Fruit fly (Drosophila melanogaster) whole organism, embryonic: ENCODE measurements around the gene Dfd.

Experiments
- Atf-2 ChIP-seq: fragments of 200-800 bp; sonication (Bioruptor generic); optimal IDR thresholded peaks from 2 replicates; lab custom pipeline; 2016; ENCODE audit warnings: missing biosample characterization, missing genetic modification characterization
- B-H1 ChIP-seq: fragments of 200-800 bp; sonication (Bioruptor generic); IDR thresholded peaks from 3 replicates; pipeline ENCODE4 v1.3.6; 2022; ENCODE audit warnings: missing biosample characterization, missing genetic modification characterization
- Bteb2 ChIP-seq: fragments of 200-800 bp; sonication (Bioruptor generic); optimal IDR thresholded peaks from 2 replicates; lab custom pipeline; 2016; ENCODE audit warnings: missing biosample characterization, missing genetic modification characterization
- CG10431 ChIP-seq: fragments of 200-800 bp; sonication (Bioruptor generic); optimal IDR thresholded peaks from 3 replicates; lab custom pipeline; 2018; ENCODE audit warnings: missing biosample characterization, mild to moderate bottlenecking, missing genetic modification characterization
- CG10979 ChIP-seq: fragments of 200-800 bp; sonication (Bioruptor generic); optimal IDR thresholded peaks from 2 replicates; lab custom pipeline; 2018; ENCODE audit warnings: missing biosample characterization, mild to moderate bottlenecking, missing genetic modification characterization, moderate library complexity
- CG12071 ChIP-seq: fragments of 200-800 bp; sonication (Bioruptor generic); optimal IDR thresholded peaks from 3 replicates; lab custom pipeline; 2018; ENCODE audit warnings: missing biosample characterization, mild to moderate bottlenecking, missing genetic modification characterization
- CG15011 ChIP-seq: fragments of 200-800 bp; sonication (Bioruptor generic); optimal IDR thresholded peaks from 3 replicates; lab custom pipeline; 2018; ENCODE audit warnings: missing biosample characterization, mild to moderate bottlenecking, missing genetic modification characterization
- CG1832 ChIP-seq: fragments of 200-800 bp; sonication (Bioruptor generic); optimal IDR thresholded peaks from 2 replicates; lab custom pipeline; 2017; ENCODE audit warnings: missing biosample characterization, mild to moderate bottlenecking, missing genetic modification characterization, inconsistent platforms
- CG32532 ChIP-seq: fragments of 200-800 bp; sonication (Bioruptor generic); IDR thresholded peaks from 2 replicates; pipeline ENCODE4 v1.3.6; 2022; ENCODE audit warnings: missing biosample characterization, missing genetic modification characterization
- CG33213 ChIP-seq: fragments of 200-800 bp; sonication (Bioruptor generic); optimal IDR thresholded peaks from 3 replicates; lab custom pipeline; 2016; ENCODE audit warnings: missing biosample characterization, missing genetic modification characterization
- CG4617 ChIP-seq: fragments of 200-800 bp; sonication (Bioruptor generic); optimal IDR thresholded peaks from 3 replicates; lab custom pipeline; 2016; ENCODE audit warnings: missing biosample characterization, missing genetic modification characterization, borderline replicate concordance
- CG4707 ChIP-seq: fragments of 200-800 bp; sonication (Bioruptor generic); optimal IDR thresholded peaks from 2 replicates; lab custom pipeline; 2018; ENCODE audit warnings: missing biosample characterization, mild to moderate bottlenecking, missing genetic modification characterization, moderate library complexity
- CG4820 ChIP-seq: fragments of 200-800 bp; sonication (Bioruptor generic); optimal IDR thresholded peaks from 3 replicates; lab custom pipeline; 2016; ENCODE audit warnings: missing biosample characterization, missing genetic modification characterization
- CG5180 ChIP-seq: fragments of 200-800 bp; sonication (Bioruptor generic); optimal IDR thresholded peaks from 3 replicates; lab custom pipeline; 2017; ENCODE audit warnings: missing biosample characterization, missing genetic modification characterization, mild to moderate bottlenecking, moderate library complexity, missing genetic modification reagents
- CG5953 ChIP-seq: fragments of 200-800 bp; sonication (Bioruptor generic); IDR thresholded peaks from 2 replicates; pipeline ENCODE4 v1.3.6; 2022; ENCODE audit warnings: missing biosample characterization, missing genetic modification characterization
- CG6254 ChIP-seq: fragments of 200-800 bp; sonication (Bioruptor generic); optimal IDR thresholded peaks from 3 replicates; lab custom pipeline; 2017; ENCODE audit warnings: mild to moderate bottlenecking, missing biosample characterization, missing genetic modification reagents, missing genetic modification characterization
- CG6854 ChIP-seq: fragments of 200-800 bp; sonication (Bioruptor generic); optimal IDR thresholded peaks from 3 replicates; lab custom pipeline; 2017; ENCODE audit warnings: missing biosample characterization, mild to moderate bottlenecking, missing genetic modification characterization
- CG7556 ChIP-seq: fragments of 200-800 bp; sonication (Bioruptor generic); optimal IDR thresholded peaks from 2 replicates; lab custom pipeline; 2017; ENCODE audit warnings: missing biosample characterization, mild to moderate bottlenecking, missing genetic modification characterization
- CG7839 ChIP-seq: fragments of 200-800 bp; sonication (Bioruptor generic); optimal IDR thresholded peaks from 3 replicates; lab custom pipeline; 2018; ENCODE audit warnings: missing biosample characterization, mild to moderate bottlenecking, missing genetic modification characterization, moderate library complexity
- CG8290 ChIP-seq, 3 experiments: fragments of 200-800 bp; sonication (Bioruptor generic); optimal IDR thresholded peaks; 2 replicates each; lab custom pipeline; 2016 to 2019; ENCODE audit warnings: missing biosample characterization in 3 of 3, missing genetic modification characterization in 3 of 3, mild to moderate bottlenecking in 2 of 3, moderate library complexity in 1 of 3
- CG8388 ChIP-seq: fragments of 200-800 bp; sonication (Bioruptor generic); optimal IDR thresholded peaks from 2 replicates; lab custom pipeline; 2019; ENCODE audit warnings: missing biosample characterization, mild to moderate bottlenecking, missing genetic modification characterization, moderate library complexity
- Dip3 ChIP-seq: fragments of 200-800 bp; sonication (Bioruptor generic); optimal IDR thresholded peaks from 3 replicates; lab custom pipeline; 2016; ENCODE audit warnings: missing biosample characterization, missing genetic modification characterization
- E2f2 ChIP-seq: fragments of 200-800 bp; sonication (Bioruptor generic); IDR thresholded peaks from 2 replicates; pipeline ENCODE4 v1.3.6; 2022; ENCODE audit warnings: missing biosample characterization, missing genetic modification characterization
- Ets65A ChIP-seq: fragments of 200-800 bp; sonication (Bioruptor generic); peaks from one replicate; lab custom pipeline; 2016; ENCODE audit warnings: missing biosample characterization, missing genetic modification characterization
- GATAe ChIP-seq: fragments of 200-800 bp; sonication (Bioruptor generic); conservative IDR thresholded peaks from 2 replicates; pipeline ENCODE4 v1.3.6; 2022; ENCODE audit warnings: missing biosample characterization, missing genetic modification characterization
- Myb ChIP-seq: fragments of 200-800 bp; sonication (Bioruptor generic); optimal IDR thresholded peaks from 2 replicates; lab custom pipeline; 2016; ENCODE audit warnings: missing biosample characterization, missing genetic modification characterization
- NC2β ChIP-seq: fragments of 200-800 bp; sonication (Bioruptor generic); optimal IDR thresholded peaks from 2 replicates; lab custom pipeline; 2016; ENCODE audit warnings: missing biosample characterization, missing genetic modification characterization
- Ptx1 ChIP-seq: fragments of 200-800 bp; sonication (Bioruptor generic); IDR thresholded peaks from 2 replicates; pipeline ENCODE4 v1.3.6; 2022; ENCODE audit warnings: missing biosample characterization, missing genetic modification characterization
- Rfx ChIP-seq: fragments of 200-800 bp; sonication (Bioruptor generic); IDR thresholded peaks from 2 replicates; pipeline ENCODE4 v1.3.6; 2022; ENCODE audit warnings: missing biosample characterization, missing genetic modification characterization
- Ssrp ChIP-seq: fragments of 200-800 bp; sonication (Bioruptor generic); optimal IDR thresholded peaks from 2 replicates; lab custom pipeline; 2018; ENCODE audit warnings: missing biosample characterization, mild to moderate bottlenecking, missing genetic modification characterization, moderate library complexity
- Trl ChIP-seq, 3 experiments: fragments of >200 bp in 2 of 3; fragments of 200-800 bp in 1 of 3; sonication (Bioruptor generic) in 1 of 3; optimal IDR thresholded peaks; 2 replicates in 1 of 3; 3 replicates in 2 of 3; lab custom pipeline; 2016 to 2017; ENCODE audit warnings: missing biosample characterization in 1 of 3, missing genetic modification characterization in 1 of 3
- Xbp1 ChIP-seq: fragments of 200-800 bp; sonication (Bioruptor generic); optimal IDR thresholded peaks from 3 replicates; lab custom pipeline; 2016; ENCODE audit warnings: missing biosample characterization, mild to moderate bottlenecking, missing genetic modification characterization
- cad ChIP-seq: fragments of >200 bp; optimal IDR thresholded peaks from 2 replicates; lab custom pipeline; 2017; ENCODE audit warnings: missing biosample characterization, missing genetic modification characterization
- dmrt99B ChIP-seq: fragments of 200-800 bp; sonication (Bioruptor generic); optimal IDR thresholded peaks from 2 replicates; lab custom pipeline; 2018; ENCODE audit warnings: missing biosample characterization, mild to moderate bottlenecking, missing genetic modification characterization, moderate library complexity
- dysf ChIP-seq: fragments of 200-800 bp; sonication (Bioruptor generic); IDR thresholded peaks from 3 replicates; pipeline ENCODE4 v1.3.6; 2022; ENCODE audit warnings: missing biosample characterization, missing genetic modification characterization
- eve ChIP-seq, 2 experiments: fragments of >200 bp; optimal IDR thresholded peaks; 2 replicates each; lab custom pipeline; 2017; ENCODE audit warnings: missing biosample characterization in 2 of 2, missing genetic modification characterization in 2 of 2
- ftz-f1 ChIP-seq: fragments of 200-800 bp; sonication (Bioruptor generic); optimal IDR thresholded peaks from 2 replicates; lab custom pipeline; 2016; ENCODE audit warnings: missing biosample characterization, missing genetic modification characterization
- gce ChIP-seq: fragments of 200-800 bp; sonication (Bioruptor generic); IDR thresholded peaks from 3 replicates; pipeline ENCODE4 v1.3.6; 2022; ENCODE audit warnings: missing biosample characterization, missing genetic modification characterization
- gcm ChIP-seq: fragments of 200-800 bp; sonication (Bioruptor generic); optimal IDR thresholded peaks from 2 replicates; lab custom pipeline; 2019; ENCODE audit warnings: missing biosample characterization, mild to moderate bottlenecking, missing genetic modification characterization, moderate library complexity
- gem ChIP-seq: fragments of 200-800 bp; sonication (Bioruptor generic); optimal IDR thresholded peaks from 2 replicates; lab custom pipeline; 2019; ENCODE audit warnings: missing biosample characterization, mild to moderate bottlenecking, missing genetic modification characterization, moderate library complexity
- hth ChIP-seq: fragments of >200 bp; optimal IDR thresholded peaks from 2 replicates; lab custom pipeline; 2017; ENCODE audit warnings: inconsistent platforms
- lola ChIP-seq, 3 experiments: fragments of >200 bp in 2 of 3; fragments of 200-800 bp in 1 of 3; sonication (Bioruptor generic) in 1 of 3; optimal IDR thresholded peaks; 2 replicates each; lab custom pipeline; 2017 to 2019; ENCODE audit warnings: missing biosample characterization in 3 of 3, missing genetic modification characterization in 3 of 3, mild to moderate bottlenecking in 1 of 3, moderate library complexity in 1 of 3
- pnt ChIP-seq: fragments of 200-800 bp; sonication (Bioruptor generic); optimal IDR thresholded peaks from 3 replicates; lab custom pipeline; 2016; ENCODE audit warnings: missing biosample characterization, missing genetic modification characterization
- sc ChIP-seq, 3 experiments: fragments of >200 bp in 2 of 3; fragments of 200-800 bp in 1 of 3; sonication (Bioruptor generic) in 1 of 3; optimal IDR thresholded peaks; 2 replicates in 2 of 3; 3 replicates in 1 of 3; lab custom pipeline; 2017; ENCODE audit warnings: mild to moderate bottlenecking in 1 of 3, missing biosample characterization in 1 of 3, missing genetic modification characterization in 1 of 3, missing genetic modification reagents in 1 of 3
- so ChIP-seq: fragments of 200-800 bp; sonication (Bioruptor generic); IDR thresholded peaks from 3 replicates; pipeline ENCODE4 v1.3.6; 2022; ENCODE audit warnings: missing biosample characterization, missing genetic modification characterization
- sob ChIP-seq: fragments of 200-800 bp; sonication (Bioruptor generic); IDR thresholded peaks from 2 replicates; pipeline ENCODE4 v1.3.6; 2022; ENCODE audit warnings: missing biosample characterization, missing genetic modification characterization
- trem ChIP-seq: fragments of 200-800 bp; optimal IDR thresholded peaks from 3 replicates; lab custom pipeline; 2019; ENCODE audit warnings: missing biosample characterization, mild to moderate bottlenecking, missing genetic modification characterization, moderate library complexity

The Dfd gene

DNA sequence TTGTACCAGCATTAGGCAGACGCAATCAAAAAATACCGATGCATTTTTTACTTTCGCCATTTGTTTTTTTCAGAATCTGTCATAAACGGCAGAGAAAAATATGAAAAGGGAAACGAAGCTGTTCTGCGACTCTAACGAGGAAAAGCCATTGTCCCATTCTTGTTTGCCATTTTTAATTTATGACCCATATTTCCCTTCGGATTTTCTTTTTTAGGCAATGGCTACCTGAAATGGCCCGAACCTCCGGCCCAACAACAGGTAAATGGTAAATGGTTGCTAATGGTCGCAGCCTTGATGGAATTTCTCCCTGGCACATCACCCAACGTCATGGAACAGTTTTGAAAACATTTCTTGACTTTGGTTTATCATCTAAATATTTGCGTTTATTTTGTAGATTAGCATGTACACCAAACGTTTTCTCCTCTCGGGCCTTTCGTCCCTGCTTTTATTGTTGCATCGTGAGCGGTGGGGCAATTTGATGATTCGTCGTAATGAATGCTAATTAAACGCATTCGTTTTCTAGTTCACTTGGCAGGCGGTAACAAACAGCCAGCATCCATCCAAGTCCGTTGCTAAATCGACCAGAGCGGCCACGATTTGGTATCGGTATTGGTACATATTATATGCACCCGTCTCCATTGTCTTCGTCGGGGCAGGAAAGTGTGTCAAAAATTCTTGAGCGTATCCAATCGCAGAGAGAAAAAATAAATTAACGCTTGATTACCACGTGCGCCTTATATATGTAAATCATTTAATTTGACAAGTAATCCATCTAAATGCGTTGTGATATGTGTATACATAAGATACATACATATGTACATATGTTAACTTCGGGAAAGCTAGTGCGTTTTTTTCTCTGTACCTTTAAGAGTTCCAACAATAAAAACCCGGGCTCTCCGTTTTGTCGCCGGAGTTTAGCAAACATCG, 26.6 kb downstream of the Dfd start:
- TF ChIP-seq trem (tag; lab: Kevin White, UChicago) (peak; percentile 39), lola (GFP tag; optimal IDR thresholded peaks at IDR 0.05; lab: Kevin White, UChicago) (peak in 1 of 3 experiments; percentile 26), CG8290 (GFP tag; optimal IDR thresholded peaks at IDR 0.05; lab: Kevin White, UChicago) (peak; percentile 18), CG8290 (tag; optimal IDR thresholded peaks at IDR 0.05; lab: Kevin White, UChicago) (peak in 1 of 2 experiments; percentile 26), ftz-f1 (GFP tag; lab: Kevin White, UChicago) (no peak), B-H1 (GFP tag; lab: Robert Waterston, UW) (peak; percentile 31; the same call in 1 of the 3 replicates), sob (GFP tag; lab: Robert Waterston, UW) (no peak), hth (lab: Kevin White, UChicago) (no peak), CG10431 (GFP tag; lab: Kevin White, UChicago) (no peak), cad (GFP tag; lab: Kevin White, UChicago) (peak; percentile 93), Xbp1 (GFP tag; lab: Kevin White, UChicago) (peak; percentile 67), NC2β (GFP tag; lab: Kevin White, UChicago) (peak; percentile 30), gem (tag; lab: Kevin White, UChicago) (peak; percentile 73), CG4617 (GFP tag; lab: Kevin White, UChicago) (no peak), Atf-2 (GFP tag; lab: Kevin White, UChicago) (peak; percentile 36), CG1832 (GFP tag; lab: Kevin White, UChicago) (no peak), Trl (optimal IDR thresholded peaks at IDR 0.05; lab: Kevin White, UChicago) (peak in 1 of 2 experiments; percentile 7), Trl (GFP tag; optimal IDR thresholded peaks at IDR 0.05; lab: Kevin White, UChicago) (no peak), gce (0 out of 3 replicates have a peak, but pooled peaks have one; percentile 51), E2f2 (GFP tag; lab: Robert Waterston, UW) (peak; percentile 48), pnt (GFP tag; lab: Kevin White, UChicago) (peak; percentile 49), Ptx1 (peak; percentile 61), CG12071 (GFP tag; lab: Kevin White, UChicago) (no peak), CG7839 (peak; percentile 53), dysf (GFP tag; lab: Robert Waterston, UW) (0 out of 3 replicates have a peak, but pooled peaks have one; percentile 54), CG7556 (GFP tag; lab: Kevin White, UChicago) (peak; percentile 57), CG10979 (tag; lab: Kevin White, UChicago) (peak; percentile 48), GATAe (no peak), CG8388 (GFP tag; lab: Kevin White, UChicago) (peak; percentile 58), CG4707 (GFP tag; lab: Kevin White, UChicago) (peak; percentile 12), CG4820 (GFP tag; lab: Kevin White, UChicago) (peak; percentile 44), Myb (GFP tag; lab: Kevin White, UChicago) (peak; percentile 21), Dip3 (GFP tag; lab: Kevin White, UChicago) (no peak), CG5953 (GFP tag; lab: Robert Waterston, UW) (peak; percentile 67), sc (optimal IDR thresholded peaks at IDR 0.05; lab: Kevin White, UChicago) (no peak), sc (GFP tag; optimal IDR thresholded peaks at IDR 0.05; lab: Kevin White, UChicago) (peak; percentile 41), CG6854 (GFP tag; lab: Kevin White, UChicago) (no peak), eve (GFP tag; optimal IDR thresholded peaks at IDR 0.05; lab: Kevin White, UChicago) (no peak), CG15011 (GFP tag; lab: Kevin White, UChicago) (peak; percentile 28), Ssrp (tag; lab: Kevin White, UChicago) (peak; percentile 17), dmrt99B (peak; percentile 64), CG6254 (GFP tag; lab: Kevin White, UChicago) (peak; percentile 26), so (GFP tag; lab: Robert Waterston, UW) (peak; percentile 44; the same call in 1 of the 3 replicates), CG5180 (GFP tag; lab: Kevin White, UChicago) (peak; percentile 19), gcm (peak; percentile 2), Bteb2 (no peak), CG32532 (peak; percentile 18; the same call in 1 of the 2 replicates), CG33213 (GFP tag; lab: Kevin White, UChicago) (no peak), Ets65A (peak; percentile 90), Rfx (peak; percentile 52)
